Worm (Caenorhabditis elegans) whole organism, late embryonic: ENCODE results near the gene mbr-1.

Experiments used
- K02D7.2 ChIP-seq: sonication (generic microtip); optimal IDR thresholded peaks from 2 replicates; lab custom pipeline; 2017; ENCODE audit warnings: mild to moderate bottlenecking, missing genetic modification characterization, missing compliant biosample characterization
- ama-1 ChIP-seq: fragments of 150-350 bp; optimal IDR thresholded peaks from 2 replicates; lab custom pipeline; 2014
- ceh-14 ChIP-seq: sonication (generic microtip); optimal IDR thresholded peaks from 2 replicates; lab custom pipeline; 2016; ENCODE audit warnings: missing genotype, missing genetic modification characterization, missing compliant biosample characterization
- ceh-2 ChIP-seq: sonication (generic microtip); optimal IDR thresholded peaks from 2 replicates; lab custom pipeline; 2016; ENCODE audit warnings: missing genotype, missing genetic modification characterization, missing compliant biosample characterization
- ceh-22 ChIP-seq: sonication (generic microtip); optimal IDR thresholded peaks from 2 replicates; lab custom pipeline; 2017; ENCODE audit warnings: missing biosample characterization, missing genetic modification characterization
- ceh-34 ChIP-seq: sonication (generic microtip); optimal IDR thresholded peaks from 2 replicates; lab custom pipeline; 2016; ENCODE audit warnings: mild to moderate bottlenecking, missing genetic modification characterization, missing compliant biosample characterization
- ceh-45 ChIP-seq: fragments of 200-800 bp; sonication (Bioruptor generic); IDR thresholded peaks from 2 replicates; pipeline ENCODE4 v1.3.6; 2022; ENCODE audit warnings: missing genetic modification reagents, missing genetic modification characterization, missing compliant biosample characterization
- ceh-48 ChIP-seq: sonication (generic microtip); optimal IDR thresholded peaks from 2 replicates; lab custom pipeline; 2016; ENCODE audit warnings: missing genetic modification characterization, inconsistent platforms, missing compliant biosample characterization
- che-1 ChIP-seq: sonication (generic microtip); optimal IDR thresholded peaks from 2 replicates; lab custom pipeline; 2016; ENCODE audit warnings: mild to moderate bottlenecking, missing genetic modification characterization, missing compliant biosample characterization
- ets-4 ChIP-seq: sonication (generic microtip); optimal IDR thresholded peaks from 2 replicates; lab custom pipeline; 2016; ENCODE audit warnings: missing genetic modification characterization, missing compliant biosample characterization
- lim-6 ChIP-seq: sonication (generic microtip); optimal IDR thresholded peaks from 2 replicates; lab custom pipeline; 2016; ENCODE audit warnings: missing genetic modification characterization, missing compliant biosample characterization
- madf-2 ChIP-seq: sonication (generic microtip); optimal IDR thresholded peaks from 2 replicates; lab custom pipeline; 2017; ENCODE audit warnings: missing genetic modification characterization, missing compliant biosample characterization
- nfya-1 ChIP-seq: sonication (generic microtip); optimal IDR thresholded peaks from 2 replicates; lab custom pipeline; 2017; ENCODE audit warnings: missing genetic modification characterization, mild to moderate bottlenecking, missing compliant biosample characterization, antibody characterized with exemption, moderate library complexity
- npax-4 ChIP-seq: sonication (generic microtip); optimal IDR thresholded peaks from 2 replicates; lab custom pipeline; 2016; ENCODE audit warnings: missing genetic modification characterization, missing compliant biosample characterization
- odd-2 ChIP-seq: sonication (generic microtip); optimal IDR thresholded peaks from 2 replicates; lab custom pipeline; 2017; ENCODE audit warnings: antibody characterized with exemption, mild to moderate bottlenecking, missing genetic modification characterization, missing compliant biosample characterization
- pag-3 ChIP-seq: sonication (generic microtip); optimal IDR thresholded peaks from 2 replicates; lab custom pipeline; 2016; ENCODE audit warnings: missing compliant biosample characterization, missing genetic modification characterization, borderline replicate concordance
- pat-9 ChIP-seq: fragments of 200-800 bp; sonication (Bioruptor generic); optimal IDR thresholded peaks from 2 replicates; lab custom pipeline; 2018; ENCODE audit warnings: mild to moderate bottlenecking, missing genetic modification characterization, moderate library complexity, missing compliant biosample characterization
- pha-4 ChIP-seq: fragments of 150-350 bp; optimal IDR thresholded peaks from 2 replicates; lab custom pipeline; 2018; ENCODE audit warnings: missing biosample characterization, missing genetic modification reagents, missing genetic modification characterization
- pros-1 ChIP-seq: fragments of 150-350 bp; optimal IDR thresholded peaks from 2 replicates; lab custom pipeline; 2014; ENCODE audit warnings: missing biosample characterization, missing genetic modification reagents, missing genetic modification characterization
- rnt-1 ChIP-seq: sonication (generic microtip); optimal IDR thresholded peaks from 2 replicates; lab custom pipeline; 2016; ENCODE audit warnings: missing genetic modification characterization, missing compliant biosample characterization
- sox-4 ChIP-seq: sonication (generic microtip); optimal IDR thresholded peaks from 2 replicates; lab custom pipeline; 2017; ENCODE audit warnings: mild to moderate bottlenecking, missing genetic modification characterization, inconsistent platforms, missing compliant biosample characterization
- syd-9 ChIP-seq: sonication (generic microtip); optimal IDR thresholded peaks from 2 replicates; lab custom pipeline; 2016; ENCODE audit warnings: mild to moderate bottlenecking, missing genetic modification characterization, moderate library complexity, missing compliant biosample characterization
- ttx-3 ChIP-seq: sonication (generic microtip); optimal IDR thresholded peaks from 2 replicates; lab custom pipeline; 2016; ENCODE audit warnings: missing genetic modification reagents, missing genetic modification characterization, missing compliant biosample characterization
- unc-3 ChIP-seq, 2 experiments: fragments of 200-800 bp in 1 of 2; sonication (Bioruptor generic) in 1 of 2; sonication (generic microtip) in 1 of 2; conservative IDR thresholded peaks in 1 of 2; optimal IDR thresholded peaks in 1 of 2; 2 replicates each; pipeline versions ENCODE4 v1.3.6 to Lab custom; 2016 to 2022; ENCODE audit warnings: missing compliant biosample characterization in 2 of 2, missing genetic modification characterization in 2 of 2, missing genetic modification reagents in 1 of 2

mbr-1 gene

DNA sequence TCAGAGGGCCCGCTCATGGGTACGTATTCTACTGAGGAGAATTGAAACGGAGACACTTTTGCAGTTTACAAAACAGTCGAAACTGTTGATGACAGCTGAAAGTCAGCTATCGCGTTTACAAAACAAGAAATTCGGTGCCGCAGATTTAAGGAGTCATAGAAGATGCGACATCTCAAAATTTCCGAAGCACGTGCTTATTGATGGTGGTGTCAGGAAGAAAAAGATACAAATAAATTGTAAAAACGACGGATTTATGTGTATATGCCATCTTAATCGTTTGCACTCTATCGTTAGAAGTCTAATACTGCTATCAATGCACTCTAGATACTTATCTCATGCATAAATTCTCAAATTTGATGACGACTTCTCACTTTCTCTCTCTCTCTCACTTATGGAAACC lies 47.7 kb downstream of the mbr-1 start, which contains the start of gene F13E6.2:
Gene F13E6.2 (minus strand): TSS at position 101 of the 400 bp plus-strand sequence.
- TF ChIP-seq ceh-45 (GFP tag; lab: Robert Waterston, UW) (no peak), ceh-2 (tag; lab: Kevin White, UChicago) (no peak), unc-3 (GFP tag; conservative IDR thresholded peaks at IDR 0.05; lab: Robert Waterston, UW) (no peak), unc-3 (tag; optimal IDR thresholded peaks at IDR 0.05; lab: Kevin White, UChicago) (no peak), che-1 (tag; lab: Kevin White, UChicago) (no peak), K02D7.2 (tag; lab: Kevin White, UChicago) (no peak), ets-4 (no peak), pha-4 (tag; lab: Kevin White, UChicago) (no peak), ttx-3 (tag; lab: Kevin White, UChicago) (no peak)

DNA sequence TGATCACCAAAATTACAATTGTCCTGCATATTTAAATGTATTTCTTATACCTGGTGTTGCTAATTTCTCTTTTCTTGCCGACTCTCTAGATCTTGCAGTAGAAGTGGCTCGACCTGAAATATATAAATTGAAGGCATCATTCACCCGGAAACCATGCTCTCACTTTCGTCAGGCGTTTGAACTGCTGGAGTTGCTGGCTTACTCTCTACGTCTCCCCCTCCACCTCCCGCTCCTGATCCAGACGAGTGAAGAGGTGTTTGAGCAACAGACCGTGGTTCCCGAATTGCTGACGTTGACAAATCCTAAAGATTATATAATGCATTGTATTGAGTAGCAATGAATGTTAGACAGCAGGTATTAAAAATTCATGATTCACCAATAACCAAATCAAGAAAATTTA lies 51.7 kb downstream of the mbr-1 start:
- no peak for TF ChIP-seq ama-1
- TF ChIP-seq pat-9 (tag; lab: Kevin White, UChicago) = no peak
- no peak for TF ChIP-seq ceh-34 (tag; lab: Kevin White, UChicago)
- TF ChIP-seq pha-4 (tag; lab: Kevin White, UChicago) = no peak
- no peak for TF ChIP-seq nfya-1
- no peak for TF ChIP-seq ceh-22 (tag; lab: Kevin White, UChicago)
- TF ChIP-seq ets-4 = no peak
- no peak for TF ChIP-seq ttx-3 (tag; lab: Kevin White, UChicago)
- no peak for TF ChIP-seq madf-2
- no peak for TF ChIP-seq lim-6 (tag; lab: Kevin White, UChicago)
- no peak for TF ChIP-seq pros-1 (tag; lab: Kevin White, UChicago)
- no peak for TF ChIP-seq pag-3
- TF ChIP-seq rnt-1 = no peak
- no peak for TF ChIP-seq K02D7.2 (tag; lab: Kevin White, UChicago)
- no peak for TF ChIP-seq ceh-48 (tag; lab: Kevin White, UChicago)
- TF ChIP-seq syd-9 (tag; lab: Kevin White, UChicago) = no peak
- TF ChIP-seq ceh-14 (tag; lab: Kevin White, UChicago) = no peak
- TF ChIP-seq odd-2 = no peak
- TF ChIP-seq sox-4 (tag; lab: Kevin White, UChicago) = no peak
- TF ChIP-seq npax-4 (tag; lab: Kevin White, UChicago) = no peak
